Fruit fly (Drosophila melanogaster) whole organism, pupa: ENCODE data around the gene CG9270.
A peak's percentile ranks its signal among the peaks of the same experiment; 100 is the strongest.

Experiments used
- CG34367 ChIP-seq: fragments of 200-800 bp; sonication (Bioruptor generic); optimal IDR thresholded peaks from 2 replicates; lab custom pipeline; 2018; ENCODE audit warnings: missing biosample characterization, mild to moderate bottlenecking, missing genetic modification characterization
- CG4496 ChIP-seq: fragments of 200-800 bp; sonication (Bioruptor generic); IDR thresholded peaks from 3 replicates; pipeline ENCODE4 v1.3.6; 2022; ENCODE audit warnings: missing biosample characterization, missing genetic modification characterization
- EcR ChIP-seq: fragments of 200-800 bp; sonication (Bioruptor generic); optimal IDR thresholded peaks from 3 replicates; lab custom pipeline; 2019; ENCODE audit warnings: missing biosample characterization, missing genetic modification characterization, mild to moderate bottlenecking, moderate library complexity, missing genetic modification reagents
- Ets98B ChIP-seq: fragments of 200-800 bp; sonication (Bioruptor generic); IDR thresholded peaks from 2 replicates; pipeline ENCODE4 v1.3.6; 2022; ENCODE audit warnings: missing biosample characterization, missing genetic modification characterization
- fd96Ca ChIP-seq: fragments of 200-800 bp; sonication (Bioruptor generic); IDR thresholded peaks from 3 replicates; pipeline ENCODE4 v1.3.6; 2022; ENCODE audit warnings: missing biosample characterization, missing genetic modification characterization

DNA sequence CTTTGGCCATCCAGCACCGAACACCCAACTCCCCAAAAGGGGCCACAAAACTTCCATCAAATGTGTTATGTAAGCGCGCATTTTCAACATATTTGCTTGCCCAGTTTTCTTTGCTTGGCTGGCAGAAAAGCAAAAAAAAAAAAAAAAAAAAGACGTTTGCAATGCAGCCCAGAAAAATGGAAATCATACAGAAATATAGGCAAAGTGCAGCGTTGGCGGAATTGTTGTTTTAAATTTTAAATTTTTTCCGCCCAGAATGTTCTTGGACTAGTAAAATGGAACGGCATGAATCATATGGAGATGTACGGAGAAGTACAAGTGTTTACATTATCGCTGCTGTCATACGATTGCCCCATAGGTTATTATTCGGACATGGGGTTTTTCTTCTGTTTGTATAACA is 24.6 kb downstream of the CG9270 start:
- peak; percentile 14; the same call in 1 of the 2 replicates for TF ChIP-seq Ets98B (GFP tag; lab: Robert Waterston, UW)
- no peak for TF ChIP-seq fd96Ca (GFP tag; lab: Robert Waterston, UW)
- no peak for TF ChIP-seq CG34367 (tag; lab: Kevin White, UChicago)
- TF ChIP-seq CG4496 (GFP tag; lab: Robert Waterston, UW) = no peak
- no peak for TF ChIP-seq EcR
